Worm (Caenorhabditis elegans): Measurements from ENCODE around the gene unc-50.

DNA sequence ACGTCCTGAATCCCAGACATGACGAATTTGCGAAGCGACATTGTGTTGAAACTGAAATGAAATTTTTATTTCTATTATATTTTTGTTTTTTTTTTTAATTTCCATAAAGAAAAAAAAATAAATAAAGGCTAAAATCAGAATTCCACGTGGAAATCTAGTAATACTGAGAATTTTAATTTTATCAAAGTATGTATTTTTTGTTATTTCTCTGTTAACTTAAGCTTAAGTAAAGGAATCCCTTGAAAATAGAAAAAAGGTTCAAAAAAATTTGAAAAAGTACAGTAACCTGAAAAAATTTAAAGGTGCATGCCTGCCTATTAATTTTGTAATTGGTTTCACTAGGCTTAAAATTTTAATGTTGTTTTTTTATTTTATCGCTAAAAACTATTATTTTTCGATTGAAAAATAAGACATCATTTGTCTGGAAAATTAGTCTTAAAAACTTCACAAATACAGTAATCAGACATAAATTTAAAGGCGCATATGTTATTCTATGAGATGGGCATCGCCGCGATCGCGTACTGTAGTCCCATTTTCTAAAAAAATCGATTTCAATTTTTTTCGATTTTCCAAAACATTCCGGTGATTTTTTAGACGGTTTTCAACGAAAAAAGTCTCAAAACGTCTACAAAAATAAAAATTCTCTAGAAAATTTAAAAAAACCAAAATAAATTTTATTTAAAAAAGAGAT is 12.6 kb upstream of the unc-50 start, which contains the start of gene nex-2:
- TF ChIP-seq blmp-1 (tag; optimal IDR thresholded peaks at IDR 0.05) (no peak), mep-1 (tag; optimal IDR thresholded peaks at IDR 0.05) (no peak), tlp-1 (tag; optimal IDR thresholded peaks at IDR 0.05) (no peak), unc-98 (GFP tag; IDR thresholded peaks at IDR 0.05) (no peak), elt-2 (tag; optimal IDR thresholded peaks at IDR 0.05) (no peak), pqm-1 (tag; optimal IDR thresholded peaks at IDR 0.05) (no peak)

All from whole organism, L1 larva.